Fruit fly (Drosophila melanogaster) whole organism, embryonic: ENCODE data around the gene CG9518.

Experiments used
- Blimp-1 ChIP-seq: fragments of 200-800 bp; sonication (Bioruptor generic); optimal IDR thresholded peaks from 3 replicates; lab custom pipeline; 2018; ENCODE audit warnings: missing biosample characterization, missing genetic modification characterization, mild to moderate bottlenecking, moderate library complexity, missing genetic modification reagents
- BtbVII ChIP-seq: fragments of 200-800 bp; sonication (Bioruptor generic); optimal IDR thresholded peaks from 3 replicates; lab custom pipeline; 2017; ENCODE audit warnings: missing biosample characterization, mild to moderate bottlenecking, missing genetic modification characterization
- CG10267 ChIP-seq: fragments of 200-800 bp; sonication (Bioruptor generic); optimal IDR thresholded peaks from 2 replicates; lab custom pipeline; 2018; ENCODE audit warnings: missing biosample characterization, mild to moderate bottlenecking, missing genetic modification characterization, moderate library complexity
- CG10462 ChIP-seq: fragments of 200-800 bp; sonication (Bioruptor generic); optimal IDR thresholded peaks from 2 replicates; lab custom pipeline; 2016; ENCODE audit warnings: missing biosample characterization, missing genetic modification characterization
- CG10565 ChIP-seq: fragments of 200-800 bp; sonication (Bioruptor generic); optimal IDR thresholded peaks from 3 replicates; lab custom pipeline; 2016; ENCODE audit warnings: missing biosample characterization, mild to moderate bottlenecking, missing genetic modification characterization
- CG10654 ChIP-seq: fragments of 200-800 bp; sonication (Bioruptor generic); optimal IDR thresholded peaks from 2 replicates; lab custom pipeline; 2016; ENCODE audit warnings: missing biosample characterization, missing genetic modification characterization
- CG10979 ChIP-seq: fragments of 200-800 bp; sonication (Bioruptor generic); optimal IDR thresholded peaks from 2 replicates; lab custom pipeline; 2018; ENCODE audit warnings: missing biosample characterization, mild to moderate bottlenecking, missing genetic modification characterization, moderate library complexity
- CG11696 ChIP-seq: fragments of 200-800 bp; sonication (Bioruptor generic); IDR thresholded peaks from 2 replicates; pipeline ENCODE4 v1.3.6; 2022; ENCODE audit warnings: missing biosample characterization, missing genetic modification characterization
- CG12155 ChIP-seq: fragments of 200-800 bp; sonication (Bioruptor generic); optimal IDR thresholded peaks from 3 replicates; lab custom pipeline; 2016; ENCODE audit warnings: missing biosample characterization, missing genetic modification characterization
- CG12219 ChIP-seq: fragments of 200-800 bp; sonication (Bioruptor generic); optimal IDR thresholded peaks from 3 replicates; lab custom pipeline; 2018; ENCODE audit warnings: missing biosample characterization, mild to moderate bottlenecking, missing genetic modification characterization
- CG12299 ChIP-seq: fragments of 200-800 bp; sonication (Bioruptor generic); optimal IDR thresholded peaks from 2 replicates; lab custom pipeline; 2018; ENCODE audit warnings: missing biosample characterization, mild to moderate bottlenecking, missing genetic modification characterization
- CG14965 ChIP-seq: fragments of 200-800 bp; sonication (Bioruptor generic); optimal IDR thresholded peaks from 2 replicates; lab custom pipeline; 2016; ENCODE audit warnings: missing biosample characterization, missing genetic modification characterization, borderline replicate concordance
- CG1529 ChIP-seq: fragments of 200-800 bp; sonication (Bioruptor generic); optimal IDR thresholded peaks from 3 replicates; lab custom pipeline; 2018; ENCODE audit warnings: missing biosample characterization, missing genetic modification characterization
- CG15601 ChIP-seq: fragments of 200-800 bp; sonication (Bioruptor generic); optimal IDR thresholded peaks from 3 replicates; lab custom pipeline; 2019; ENCODE audit warnings: missing biosample characterization, mild to moderate bottlenecking, missing genetic modification characterization, moderate library complexity
- CG17361 ChIP-seq: fragments of 200-800 bp; sonication (Bioruptor generic); IDR thresholded peaks from 3 replicates; pipeline ENCODE4 v1.3.6; 2022; ENCODE audit warnings: missing biosample characterization, missing genetic modification characterization
- CG18599 ChIP-seq: fragments of 200-800 bp; sonication (Bioruptor generic); optimal IDR thresholded peaks from 3 replicates; lab custom pipeline; 2017; ENCODE audit warnings: missing biosample characterization, missing genetic modification characterization, mild to moderate bottlenecking, moderate library complexity, missing genetic modification reagents
- CG3281 ChIP-seq: fragments of 200-800 bp; sonication (Bioruptor generic); optimal IDR thresholded peaks from 3 replicates; lab custom pipeline; 2017; ENCODE audit warnings: missing biosample characterization, mild to moderate bottlenecking, missing genetic modification characterization
- CG33557 ChIP-seq: fragments of 200-800 bp; sonication (Bioruptor generic); optimal IDR thresholded peaks from 2 replicates; lab custom pipeline; 2019; ENCODE audit warnings: missing biosample characterization, mild to moderate bottlenecking, missing genetic modification characterization, moderate library complexity
- CG34224 ChIP-seq: fragments of 200-800 bp; sonication (Bioruptor generic); IDR thresholded peaks from 3 replicates; pipeline ENCODE4 v1.3.6; 2022; ENCODE audit warnings: missing biosample characterization, missing genetic modification characterization; ENCODE audit not compliant: partially characterized antibody
- CG34422 ChIP-seq: fragments of 200-800 bp; sonication (Bioruptor generic); IDR thresholded peaks from 3 replicates; pipeline ENCODE4 v1.3.6; 2022; ENCODE audit warnings: missing biosample characterization, missing genetic modification characterization
- CG4820 ChIP-seq: fragments of 200-800 bp; sonication (Bioruptor generic); optimal IDR thresholded peaks from 3 replicates; lab custom pipeline; 2016; ENCODE audit warnings: missing biosample characterization, missing genetic modification characterization
- CG7372 ChIP-seq: fragments of 200-800 bp; sonication (Bioruptor generic); IDR thresholded peaks from 2 replicates; pipeline ENCODE4 v1.3.6; 2022; ENCODE audit warnings: missing biosample characterization, missing genetic modification characterization
- CG8388 ChIP-seq: fragments of 200-800 bp; sonication (Bioruptor generic); optimal IDR thresholded peaks from 2 replicates; lab custom pipeline; 2019; ENCODE audit warnings: missing biosample characterization, mild to moderate bottlenecking, missing genetic modification characterization, moderate library complexity
- CG8924 ChIP-seq: fragments of 200-800 bp; optimal IDR thresholded peaks from 3 replicates; lab custom pipeline; 2019; ENCODE audit warnings: missing biosample characterization, mild to moderate bottlenecking, missing genetic modification characterization, moderate library complexity
- Dfd ChIP-seq, 2 experiments: fragments of >200 bp; optimal IDR thresholded peaks; 2 replicates each; lab custom pipeline; 2017; ENCODE audit warnings: missing biosample characterization in 2 of 2, missing genetic modification characterization in 2 of 2
- Dp ChIP-seq: fragments of 200-800 bp; sonication (Bioruptor generic); optimal IDR thresholded peaks from 2 replicates; lab custom pipeline; 2018; ENCODE audit warnings: missing biosample characterization, mild to moderate bottlenecking, missing genetic modification characterization, moderate library complexity
- Ets65A ChIP-seq: fragments of 200-800 bp; sonication (Bioruptor generic); peaks from one replicate; lab custom pipeline; 2016; ENCODE audit warnings: missing biosample characterization, missing genetic modification characterization
- Fer2 ChIP-seq: fragments of 200-800 bp; sonication (Bioruptor generic); optimal IDR thresholded peaks from 2 replicates; lab custom pipeline; 2018; ENCODE audit warnings: missing biosample characterization, mild to moderate bottlenecking, missing genetic modification characterization, moderate library complexity
- Fer3 ChIP-seq: fragments of 200-800 bp; sonication (Bioruptor generic); optimal IDR thresholded peaks from 2 replicates; lab custom pipeline; 2018; ENCODE audit warnings: missing biosample characterization, mild to moderate bottlenecking, missing genetic modification characterization, moderate library complexity
- HLH4C ChIP-seq: fragments of 200-800 bp; sonication (Bioruptor generic); IDR thresholded peaks from 3 replicates; pipeline ENCODE4 v1.3.6; 2022; ENCODE audit warnings: missing biosample characterization, missing genetic modification characterization; ENCODE audit not compliant: partially characterized antibody
- Hmr ChIP-seq: fragments of 200-800 bp; sonication (Bioruptor generic); optimal IDR thresholded peaks from 3 replicates; lab custom pipeline; 2017; ENCODE audit warnings: mild to moderate bottlenecking, missing biosample characterization, missing genetic modification reagents, missing genetic modification characterization
- Lhr ChIP-seq: fragments of 200-800 bp; sonication (Bioruptor generic); optimal IDR thresholded peaks from 3 replicates; lab custom pipeline; 2017; ENCODE audit warnings: mild to moderate bottlenecking, missing biosample characterization, missing genetic modification reagents, missing genetic modification characterization
- PHDP ChIP-seq: fragments of 200-800 bp; sonication (Bioruptor generic); optimal IDR thresholded peaks from 3 replicates; lab custom pipeline; 2018; ENCODE audit warnings: missing biosample characterization, mild to moderate bottlenecking, missing genetic modification characterization, moderate library complexity
- Poxn ChIP-seq: fragments of 200-800 bp; sonication (Bioruptor generic); IDR thresholded peaks from 2 replicates; pipeline ENCODE4 v1.3.6; 2022; ENCODE audit warnings: missing biosample characterization, missing genetic modification characterization
- Sin3A ChIP-seq: fragments of >200 bp; optimal IDR thresholded peaks from 2 replicates; lab custom pipeline; 2018
- Six4 ChIP-seq: fragments of 200-800 bp; sonication (Bioruptor generic); optimal IDR thresholded peaks from 2 replicates; lab custom pipeline; 2016; ENCODE audit warnings: missing biosample characterization, missing genetic modification characterization
- Spps ChIP-seq: fragments of 200-800 bp; sonication (Bioruptor generic); optimal IDR thresholded peaks from 2 replicates; lab custom pipeline; 2018; ENCODE audit warnings: missing biosample characterization, mild to moderate bottlenecking, missing genetic modification characterization
- ato ChIP-seq: fragments of 200-800 bp; sonication (Bioruptor generic); IDR thresholded peaks from 2 replicates; pipeline ENCODE4 v1.3.6; 2022; ENCODE audit warnings: missing biosample characterization, missing genetic modification characterization; ENCODE audit not compliant: partially characterized antibody
- dimm ChIP-seq: fragments of 200-800 bp; sonication (Bioruptor generic); IDR thresholded peaks from 2 replicates; pipeline ENCODE4 v1.3.6; 2022; ENCODE audit warnings: missing biosample characterization, missing genetic modification characterization
- dpn ChIP-seq, 2 experiments: fragments of 200-800 bp; sonication (Bioruptor generic); optimal IDR thresholded peaks; 3 replicates each; lab custom pipeline; 2016; ENCODE audit warnings: missing biosample characterization in 2 of 2, missing genetic modification characterization in 2 of 2
- fru ChIP-seq: fragments of >200 bp; optimal IDR thresholded peaks from 2 replicates; lab custom pipeline; 2017
- gem ChIP-seq: fragments of 200-800 bp; sonication (Bioruptor generic); optimal IDR thresholded peaks from 2 replicates; lab custom pipeline; 2019; ENCODE audit warnings: missing biosample characterization, mild to moderate bottlenecking, missing genetic modification characterization, moderate library complexity
- pan ChIP-seq, 4 experiments: fragments of >200 bp in 3 of 4; fragments of 200-800 bp in 1 of 4; sonication (Bioruptor generic) in 1 of 4; optimal IDR thresholded peaks in 3 of 4; IDR thresholded peaks in 1 of 4; 2 replicates each; pipeline versions ENCODE4 v1.3.6 to Lab custom; 2017 to 2022; ENCODE audit warnings: missing biosample characterization in 2 of 4, missing genetic modification characterization in 2 of 4, mixed read lengths in 1 of 4
- prd ChIP-seq, 3 experiments: fragments of >200 bp in 2 of 3; fragments of 200-800 bp in 1 of 3; sonication (Bioruptor generic) in 1 of 3; optimal IDR thresholded peaks in 2 of 3; IDR thresholded peaks in 1 of 3; 2 replicates in 2 of 3; 3 replicates in 1 of 3; pipeline versions ENCODE4 v1.3.6 to Lab custom; 2017 to 2022; ENCODE audit warnings: missing biosample characterization in 1 of 3, missing genetic modification characterization in 1 of 3
- pros ChIP-seq: fragments of 200-800 bp; sonication (Bioruptor generic); optimal IDR thresholded peaks from 3 replicates; lab custom pipeline; 2019; ENCODE audit warnings: missing biosample characterization, mild to moderate bottlenecking, missing genetic modification characterization, moderate library complexity
- salm ChIP-seq: fragments of 200-800 bp; sonication (Bioruptor generic); optimal IDR thresholded peaks from 2 replicates; lab custom pipeline; 2018; ENCODE audit warnings: missing biosample characterization, mild to moderate bottlenecking, missing genetic modification characterization
- sima ChIP-seq: fragments of 200-800 bp; sonication (Bioruptor generic); optimal IDR thresholded peaks from 2 replicates; lab custom pipeline; 2016; ENCODE audit warnings: missing biosample characterization, missing genetic modification characterization
- sna ChIP-seq: fragments of 200-800 bp; sonication (Bioruptor generic); IDR thresholded peaks from 2 replicates; pipeline ENCODE4 v1.3.6; 2022; ENCODE audit warnings: missing biosample characterization, missing genetic modification characterization; ENCODE audit not compliant: partially characterized antibody

CG9518 gene

dm6 chrX:14882536-14883118, 11.6 kb upstream of the CG9518 start, which contains the start of the genes CG45064 and CG45065 (continued):
- TF ChIP-seq CG17361 (GFP tag; lab: Robert Waterston, UW), result peak; percentile 88
- peak; percentile 89 for TF ChIP-seq CG8388 (GFP tag; lab: Kevin White, UChicago)
- peak; percentile 96 for TF ChIP-seq Ets65A (GFP tag; lab: Kevin White, UChicago)
- TF ChIP-seq Hmr (GFP tag; lab: Kevin White, UChicago), result peak; percentile 65
- peak; percentile 53; the same call in 1 of the 2 replicates for TF ChIP-seq CG7372 (GFP tag; lab: Robert Waterston, UW)
- TF ChIP-seq CG11696, result peak; percentile 61; the same call in 1 of the 2 replicates
- no peak for TF ChIP-seq Poxn (GFP tag; lab: Robert Waterston, UW)
- TF ChIP-seq Blimp-1, result peak; percentile 100
- TF ChIP-seq Lhr (GFP tag; lab: Kevin White, UChicago), result peak; percentile 76
- TF ChIP-seq Fer3 (tag; lab: Kevin White, UChicago), result peak; percentile 65
- TF ChIP-seq Fer2, result peak; percentile 3
- TF ChIP-seq CG3281 (GFP tag; lab: Kevin White, UChicago), result peak; percentile 69
- TF ChIP-seq CG12299 (tag; lab: Kevin White, UChicago), result peak; percentile 22
- no peak for TF ChIP-seq Dp (GFP tag; lab: Kevin White, UChicago)
- TF ChIP-seq CG1529, result peak; percentile 84
- no peak for TF ChIP-seq ato (GFP tag; lab: Robert Waterston, UW)
- TF ChIP-seq Six4, result peak; percentile 74
- TF ChIP-seq CG34422, result no peak
- TF ChIP-seq CG12219 (GFP tag; lab: Kevin White, UChicago), result peak; percentile 83
- TF ChIP-seq salm, result peak; percentile 79
- peak; percentile 76 for TF ChIP-seq CG10267 (tag; lab: Kevin White, UChicago)
- TF ChIP-seq sna (GFP tag; lab: Robert Waterston, UW), result no peak
- TF ChIP-seq CG10565 (GFP tag; lab: Kevin White, UChicago), result peak; percentile 14
- peak; percentile 84 for TF ChIP-seq PHDP
- no peak for TF ChIP-seq pan (optimal IDR thresholded peaks at IDR 0.05; lab: Kevin White, UChicago)
- TF ChIP-seq pan (GFP tag; optimal IDR thresholded peaks at IDR 0.05 in 1 of 2, IDR thresholded peaks at IDR 0.05 in 1 of 2), result peak in 1 of 2 experiments; percentile 79
- TF ChIP-seq CG10654 (GFP tag; lab: Kevin White, UChicago), result peak; percentile 68
- TF ChIP-seq gem (tag; lab: Kevin White, UChicago), result peak; percentile 91
- no peak for TF ChIP-seq prd (optimal IDR thresholded peaks at IDR 0.05; lab: Kevin White, UChicago)
- TF ChIP-seq prd (GFP tag; IDR thresholded peaks at IDR 0.05; lab: Robert Waterston, UW), result peak; percentile 84
- TF ChIP-seq CG34224, result no peak
- peak; percentile 62 for TF ChIP-seq Spps
- no peak for TF ChIP-seq fru (lab: Kevin White, UChicago)
- TF ChIP-seq CG33557 (GFP tag; lab: Kevin White, UChicago), result no peak
- peak; percentile 80 for TF ChIP-seq CG4820 (GFP tag; lab: Kevin White, UChicago)
- TF ChIP-seq CG18599, result peak; percentile 81
- TF ChIP-seq pros, result no peak
- TF ChIP-seq CG14965 (GFP tag; lab: Kevin White, UChicago), result peak; percentile 0
- TF ChIP-seq Sin3A (lab: Kevin White, UChicago), result no peak
- TF ChIP-seq BtbVII, result peak; percentile 66
- TF ChIP-seq CG8924 (tag; lab: Kevin White, UChicago), result peak; percentile 88
- TF ChIP-seq CG12155 (GFP tag; lab: Kevin White, UChicago), result peak; percentile 67
- peak; percentile 79 to 85 for TF ChIP-seq dpn (GFP tag; optimal IDR thresholded peaks at IDR 0.05; lab: Kevin White, UChicago)
- peak; percentile 70 for TF ChIP-seq dimm
- TF ChIP-seq CG10462 (GFP tag; lab: Kevin White, UChicago), result peak; percentile 69
- TF ChIP-seq Dfd (GFP tag; optimal IDR thresholded peaks at IDR 0.05; lab: Kevin White, UChicago), result no peak
- peak; percentile 89 for TF ChIP-seq CG15601 (tag; lab: Kevin White, UChicago)
- TF ChIP-seq HLH4C (GFP tag; lab: Robert Waterston, UW), result no peak
- peak; percentile 87 for TF ChIP-seq CG10979 (tag; lab: Kevin White, UChicago)
- peak; percentile 24 for TF ChIP-seq sima (GFP tag; lab: Kevin White, UChicago)
